Worm (Caenorhabditis elegans): ENCODE measurements around the gene ced-13.

- no peak for TF ChIP-seq flh-1 (GFP tag; optimal IDR thresholded peaks at IDR 0.05)
- TF ChIP-seq lsy-2 (tag; optimal IDR thresholded peaks at IDR 0.05): no peak
- no peak for TF ChIP-seq blmp-1 (tag; optimal IDR thresholded peaks at IDR 0.05)
- no peak for TF ChIP-seq nhr-237 (tag; optimal IDR thresholded peaks at IDR 0.05)
- TF ChIP-seq lin-13 (tag; optimal IDR thresholded peaks at IDR 0.05): no peak
- no peak for TF ChIP-seq pha-4 (tag; optimal IDR thresholded peaks at IDR 0.05)
- no peak for TF ChIP-seq nhr-76 (tag; optimal IDR thresholded peaks at IDR 0.05)
- no peak for TF ChIP-seq snpc-4 (tag; optimal IDR thresholded peaks at IDR 0.05)
- TF ChIP-seq unc-39 (tag; optimal IDR thresholded peaks at IDR 0.05): no peak
- TF ChIP-seq hlh-1 (tag; optimal IDR thresholded peaks at IDR 0.05): peak; percentile 51
- no peak for TF ChIP-seq unc-62 (GFP tag; optimal IDR thresholded peaks at IDR 0.05)
These were observed 26.0 kb downstream of the ced-13 start for ce11 chrX:8273496-8273895.
